Fruit fly (Drosophila melanogaster): Measurements from ENCODE around the gene CG31142.

Gene CG31142

DNA sequence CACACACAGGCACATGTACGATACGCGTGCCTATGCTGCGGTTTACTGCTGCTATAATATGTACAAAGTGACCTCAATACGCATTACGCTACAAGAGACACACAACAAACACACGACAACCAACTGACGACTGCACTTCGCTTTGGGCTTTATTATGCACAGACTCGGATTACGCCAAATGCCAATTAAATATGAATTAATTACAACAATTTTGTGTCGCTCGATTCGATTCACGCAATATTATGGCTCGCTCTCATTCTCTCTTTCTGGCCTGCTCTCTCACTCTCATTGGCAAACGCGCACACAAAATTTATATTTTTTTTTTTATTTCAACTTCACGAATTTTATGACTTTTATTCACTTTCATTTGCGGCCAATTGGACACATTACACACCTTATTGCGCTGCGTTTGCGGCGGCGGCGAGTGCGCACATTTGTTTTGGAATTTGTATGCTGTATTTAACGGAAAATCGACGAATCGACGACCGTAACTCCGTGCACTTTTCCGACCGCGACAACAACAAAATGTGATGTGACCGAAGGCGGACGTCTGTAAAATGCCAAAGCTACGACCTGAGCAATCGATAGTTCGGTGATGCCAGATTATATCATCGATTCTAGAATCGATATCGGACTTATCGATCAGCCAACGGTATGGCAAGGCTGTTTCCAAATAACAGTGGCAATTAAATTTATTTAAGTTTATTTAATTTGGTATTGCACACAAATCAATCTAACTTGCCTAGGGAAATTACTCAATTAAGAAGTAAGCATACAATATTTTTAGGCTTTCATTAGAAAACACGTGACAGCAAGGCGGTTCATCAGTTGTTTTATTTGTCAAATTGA lies 6.3 kb upstream of the CG31142 start, which contains the start of the genes sba and CG31141 (continued):
- TF ChIP-seq prd (optimal IDR thresholded peaks at IDR 0.05) (no peak), prd (GFP tag; IDR thresholded peaks at IDR 0.05) (no peak), CG17385 (GFP tag; optimal IDR thresholded peaks at IDR 0.05) (peak; percentile 32), chinmo (GFP tag; IDR thresholded peaks at IDR 0.05; ENCODE audit: partially characterized antibody) (peak; percentile 54; the same call in 2 of the 4 replicates), CG18476 (GFP tag; optimal IDR thresholded peaks at IDR 0.05) (no peak), knrl (GFP tag; IDR thresholded peaks at IDR 0.05; ENCODE audit: partially characterized antibody) (peak; percentile 87), CG6254 (GFP tag; optimal IDR thresholded peaks at IDR 0.05) (no peak), BEAF-32 (GFP tag; optimal IDR thresholded peaks at IDR 0.05) (peak; percentile 94), wor (GFP tag; IDR thresholded peaks at IDR 0.05) (no peak), odd (GFP tag; optimal IDR thresholded peaks at IDR 0.05) (peak; percentile 60), hkb (optimal IDR thresholded peaks at IDR 0.05) (no peak), hkb (GFP tag; IDR thresholded peaks at IDR 0.05) (peak; percentile 50), CG12236 (GFP tag; optimal IDR thresholded peaks at IDR 0.05) (no peak), Hey (tag; optimal IDR thresholded peaks at IDR 0.05) (no peak), CG5245 (GFP tag; optimal IDR thresholded peaks at IDR 0.05) (no peak), dm (GFP tag; optimal IDR thresholded peaks at IDR 0.05) (peak; percentile 5), MTF-1 (GFP tag; optimal IDR thresholded peaks at IDR 0.05; ENCODE audit: borderline replicate concordance) (no peak), ERR (GFP tag; optimal IDR thresholded peaks at IDR 0.05) (no peak), MESR4 (GFP tag; optimal IDR thresholded peaks at IDR 0.05) (peak; percentile 71), Mad (GFP tag; optimal IDR thresholded peaks at IDR 0.05) (peak; percentile 33), tna (GFP tag; IDR thresholded peaks at IDR 0.05; ENCODE audit: partially characterized antibody) (peak; percentile 78), CG12942 (GFP tag; optimal IDR thresholded peaks at IDR 0.05) (no peak), Gsc (GFP tag; IDR thresholded peaks at IDR 0.05) (no peak), Chrac-16 (GFP tag; optimal IDR thresholded peaks at IDR 0.05) (no peak), ro (GFP tag; IDR thresholded peaks at IDR 0.05) (no peak), Pdp1 (GFP tag; optimal IDR thresholded peaks at IDR 0.05) (peak in 1 of 2 experiments; percentile 83), CG18262 (tag; optimal IDR thresholded peaks at IDR 0.05) (peak; percentile 6), stc (GFP tag; IDR thresholded peaks at IDR 0.05) (no peak; the same call in 1 of the 2 replicates), corto (GFP tag; optimal IDR thresholded peaks at IDR 0.05) (no peak), Opbp (GFP tag; IDR thresholded peaks at IDR 0.05; ENCODE audit: partially characterized antibody) (peak; percentile 88), otp (GFP tag; IDR thresholded peaks at IDR 0.05) (no peak), CG9932 (GFP tag; IDR thresholded peaks at IDR 0.05) (no peak), abd-A (tag; optimal IDR thresholded peaks at IDR 0.05) (no peak), E2f2 (GFP tag; IDR thresholded peaks at IDR 0.05) (peak; percentile 76), CG32767 (GFP tag; IDR thresholded peaks at IDR 0.05) (no peak), nerfin-2 (GFP tag; IDR thresholded peaks at IDR 0.05; ENCODE audit: partially characterized antibody) (peak; percentile 88), da (GFP tag; optimal IDR thresholded peaks at IDR 0.05) (no peak), luna (GFP tag; optimal IDR thresholded peaks at IDR 0.05) (no peak), Dip3 (GFP tag; optimal IDR thresholded peaks at IDR 0.05) (peak; percentile 9), TFAM (GFP tag; optimal IDR thresholded peaks at IDR 0.05) (peak; percentile 16), Hr51 (GFP tag; optimal IDR thresholded peaks at IDR 0.05) (no peak), CG8388 (GFP tag; optimal IDR thresholded peaks at IDR 0.05) (no peak), CG15601 (tag; optimal IDR thresholded peaks at IDR 0.05) (peak; percentile 56), CG9437 (GFP tag; optimal IDR thresholded peaks at IDR 0.05) (peak; percentile 13), CG7745 (tag; optimal IDR thresholded peaks at IDR 0.05) (no peak), H2.0 (GFP tag; IDR thresholded peaks at IDR 0.05) (no peak), NK7.1 (GFP tag; optimal IDR thresholded peaks at IDR 0.05) (no peak), CG2889 (GFP tag; IDR thresholded peaks at IDR 0.05) (no peak), CG11456 (GFP tag; IDR thresholded peaks at IDR 0.05) (peak; percentile 47; the same call in 1 of the 3 replicates)

Data from whole organism, embryonic.